Worm (Caenorhabditis elegans) whole organism, L3 larva: ENCODE results near the gene srh-32.
A peak's percentile ranks its signal among the peaks of the same experiment; 100 is the strongest.

Experiments used
- ZK546.5 ChIP-seq: sonication (generic microtip); optimal IDR thresholded peaks from 2 replicates; lab custom pipeline; 2017; ENCODE audit warnings: missing biosample characterization, missing genetic modification characterization
- aly-2 ChIP-seq: fragments of 150-350 bp; optimal IDR thresholded peaks from 2 replicates; lab custom pipeline; 2014; ENCODE audit warnings: missing biosample characterization, missing genetic modification characterization
- ceh-16 ChIP-seq: sonication (generic microtip); optimal IDR thresholded peaks from 2 replicates; lab custom pipeline; 2017; ENCODE audit warnings: missing biosample characterization, missing genetic modification characterization
- ceh-28 ChIP-seq: fragments of 150-350 bp; optimal IDR thresholded peaks from 2 replicates; lab custom pipeline; 2014; ENCODE audit warnings: missing biosample characterization, missing genetic modification reagents, missing genetic modification characterization
- ceh-9 ChIP-seq: sonication (generic microtip); optimal IDR thresholded peaks from 2 replicates; lab custom pipeline; 2018; ENCODE audit warnings: missing biosample characterization, missing genetic modification characterization
- daf-12 ChIP-seq: fragments of 150-350 bp; optimal IDR thresholded peaks from 2 replicates; lab custom pipeline; 2014; ENCODE audit warnings: missing biosample characterization, missing genetic modification reagents, missing genetic modification characterization
- egl-27 ChIP-seq: sonication (generic microtip); optimal IDR thresholded peaks from 4 replicates; lab custom pipeline; 2017; ENCODE audit warnings: missing biosample characterization, missing genetic modification reagents, missing genetic modification characterization
- egl-5 ChIP-seq: fragments of 150-350 bp; optimal IDR thresholded peaks from 2 replicates; lab custom pipeline; 2017; ENCODE audit warnings: missing biosample characterization, missing genetic modification reagents, missing genetic modification characterization, inconsistent platforms
- elt-1 ChIP-seq: fragments of 150-350 bp; optimal IDR thresholded peaks from 2 replicates; lab custom pipeline; 2014; ENCODE audit warnings: missing biosample characterization, missing genetic modification characterization
- elt-2 ChIP-seq: sonication (generic microtip); optimal IDR thresholded peaks from 2 replicates; lab custom pipeline; 2016; ENCODE audit warnings: missing genetic modification reagents, mild to moderate bottlenecking, missing genetic modification characterization, missing compliant biosample characterization
- elt-3 ChIP-seq, 3 experiments: fragments of 150-350 bp in 1 of 3; sonication (generic microtip) in 2 of 3; optimal IDR thresholded peaks; 2 replicates in 2 of 3; 4 replicates in 1 of 3; lab custom pipeline; 2014 to 2017; ENCODE audit warnings: missing biosample characterization in 3 of 3, missing genetic modification characterization in 3 of 3
- eor-1 ChIP-seq, 2 experiments: fragments of 150-350 bp; optimal IDR thresholded peaks; 2 replicates each; lab custom pipeline; 2014 to 2018; ENCODE audit warnings: missing biosample characterization in 2 of 2, missing genetic modification characterization in 2 of 2
- fkh-10 ChIP-seq: sonication (generic microtip); optimal IDR thresholded peaks from 2 replicates; lab custom pipeline; 2017; ENCODE audit warnings: missing biosample characterization, missing genetic modification reagents, missing genetic modification characterization
- jun-1 ChIP-seq: fragments of 150-350 bp; optimal IDR thresholded peaks from 2 replicates; lab custom pipeline; 2014; ENCODE audit warnings: missing biosample characterization, missing genetic modification reagents, missing genetic modification characterization
- lin-39 ChIP-seq: fragments of 150-350 bp; optimal IDR thresholded peaks from 2 replicates; lab custom pipeline; 2018; ENCODE audit warnings: missing biosample characterization, missing genetic modification reagents, missing genetic modification characterization
- mdl-1 ChIP-seq: fragments of 150-350 bp; optimal IDR thresholded peaks from 2 replicates; lab custom pipeline; 2014; ENCODE audit warnings: missing biosample characterization, missing genetic modification characterization
- mml-1 ChIP-seq: fragments of 150-350 bp; sonication (generic microtip); optimal IDR thresholded peaks from 3 replicates; lab custom pipeline; 2014; ENCODE audit warnings: missing biosample characterization, missing genetic modification characterization
- nfya-1 ChIP-seq: sonication (generic microtip); optimal IDR thresholded peaks from 2 replicates; lab custom pipeline; 2017; ENCODE audit warnings: missing genetic modification characterization, mild to moderate bottlenecking, missing compliant biosample characterization, antibody characterized with exemption, moderate library complexity; ENCODE audit not compliant: insufficient read depth
- nhr-11 ChIP-seq: fragments of 150-350 bp; optimal IDR thresholded peaks from 2 replicates; lab custom pipeline; 2014; ENCODE audit warnings: missing biosample characterization, missing genetic modification characterization
- nhr-12 ChIP-seq: fragments of 150-350 bp; optimal IDR thresholded peaks from 2 replicates; lab custom pipeline; 2014; ENCODE audit warnings: missing biosample characterization, missing genetic modification characterization
- nhr-25 ChIP-seq: sonication (generic microtip); optimal IDR thresholded peaks from 2 replicates; lab custom pipeline; 2017; ENCODE audit warnings: missing biosample characterization, missing genetic modification characterization
- nhr-43 ChIP-seq: sonication (generic microtip); optimal IDR thresholded peaks from 2 replicates; lab custom pipeline; 2016; ENCODE audit warnings: mild to moderate bottlenecking, missing genetic modification characterization, missing compliant biosample characterization; ENCODE audit not compliant: poor library complexity, severe bottlenecking
- pqm-1 ChIP-seq: fragments of 150-350 bp; optimal IDR thresholded peaks from 2 replicates; lab custom pipeline; 2017; ENCODE audit warnings: missing biosample characterization, missing genetic modification characterization, inconsistent platforms
- skn-1 ChIP-seq: fragments of 150-350 bp; optimal IDR thresholded peaks from 2 replicates; lab custom pipeline; 2014; ENCODE audit warnings: missing biosample characterization, missing genetic modification characterization
- snpc-4 ChIP-seq: fragments of 150-350 bp; optimal IDR thresholded peaks from 2 replicates; lab custom pipeline; 2014; ENCODE audit warnings: missing biosample characterization, missing genetic modification characterization
- tbx-2 ChIP-seq: sonication (generic microtip); optimal IDR thresholded peaks from 2 replicates; lab custom pipeline; 2016; ENCODE audit warnings: mild to moderate bottlenecking, missing genetic modification characterization, missing compliant biosample characterization
- unc-39 ChIP-seq: sonication (generic microtip); optimal IDR thresholded peaks from 4 replicates; lab custom pipeline; 2017; ENCODE audit warnings: missing biosample characterization, missing genetic modification characterization
- unc-62 ChIP-seq: fragments of 150-350 bp; sonication (generic microtip); optimal IDR thresholded peaks from 4 replicates; lab custom pipeline; 2014; ENCODE audit warnings: missing biosample characterization, missing genetic modification reagents, missing genetic modification characterization
- zag-1 ChIP-seq: fragments of 150-350 bp; optimal IDR thresholded peaks from 2 replicates; lab custom pipeline; 2014; ENCODE audit warnings: missing biosample characterization, missing genetic modification characterization
- ztf-11 ChIP-seq: fragments of 150-350 bp; optimal IDR thresholded peaks from 2 replicates; lab custom pipeline; 2014; ENCODE audit warnings: missing biosample characterization, missing genetic modification characterization

srh-32 gene

ce11 chrV:17662260-17662659 is 38.8 kb upstream of the srh-32 start:
- TF ChIP-seq mml-1 (tag; lab: Kevin White, UChicago) (no peak), elt-2 (tag; lab: Kevin White, UChicago) (peak; percentile 96), pqm-1 (tag; lab: Kevin White, UChicago) (peak; percentile 81), tbx-2 (tag; lab: Kevin White, UChicago) (no peak), fkh-10 (GFP tag; lab: Kevin White, UChicago) (no peak)

- TF ChIP-seq nhr-11 (no peak), unc-62 (GFP tag; lab: Kevin White, UChicago) (no peak)
Measured at ce11 chrV:17664367-17664766, 36.6 kb upstream of the srh-32 start.

ce11 chrV:17665906-17666305 is 35.1 kb upstream of the srh-32 start, which contains the start of gene F59A1.11:
Gene F59A1.11, minus strand, starts transcription at chrV:17666006.
- TF ChIP-seq zag-1 (tag; lab: Kevin White, UChicago), result no peak
- TF ChIP-seq ZK546.5 (tag; lab: Kevin White, UChicago), result no peak
- TF ChIP-seq ztf-11 (tag; lab: Kevin White, UChicago), result no peak
- no peak for TF ChIP-seq ceh-16
- TF ChIP-seq snpc-4 (tag; lab: Kevin White, UChicago), result no peak
- no peak for TF ChIP-seq egl-27 (tag; lab: Kevin White, UChicago)
- no peak for TF ChIP-seq mdl-1
- TF ChIP-seq fkh-10 (GFP tag; lab: Kevin White, UChicago), result no peak
- TF ChIP-seq egl-5, result no peak
- TF ChIP-seq ceh-28 (tag; lab: Kevin White, UChicago), result no peak
- TF ChIP-seq unc-39 (tag; lab: Kevin White, UChicago), result no peak
- no peak for TF ChIP-seq lin-39 (tag; lab: Kevin White, UChicago)
- no peak for TF ChIP-seq nhr-25 (tag; lab: Kevin White, UChicago)

DNA sequence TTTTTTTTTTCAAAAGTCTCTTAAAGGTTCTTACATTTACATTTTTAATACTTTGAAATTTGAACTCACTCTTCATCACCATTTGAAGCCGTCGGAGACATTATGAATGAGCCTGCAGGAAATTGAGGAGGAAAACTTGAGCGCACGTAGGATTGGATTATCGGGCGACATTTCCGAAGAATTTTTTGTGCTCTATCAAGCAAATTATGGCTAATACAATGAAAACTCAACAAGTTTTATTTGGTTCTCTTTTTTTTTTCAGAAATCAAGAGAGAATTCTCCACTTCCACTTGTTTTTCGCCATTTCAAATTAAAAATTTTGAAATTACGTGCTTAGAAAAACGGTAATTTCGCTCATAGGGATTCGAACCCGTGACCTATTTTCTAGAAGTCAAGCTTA is 33.3 kb upstream of the srh-32 start, which contains the start of gene F59A1.12:
Gene F59A1.12 (minus strand): TSS at position 101 of the 400 bp plus-strand sequence.
- TF ChIP-seq unc-39 (tag; lab: Kevin White, UChicago) (no peak), eor-1 (tag; optimal IDR thresholded peaks at IDR 0.05; lab: Kevin White, UChicago) (no peak), nhr-25 (tag; lab: Kevin White, UChicago) (no peak), daf-12 (tag; lab: Kevin White, UChicago) (no peak), tbx-2 (tag; lab: Kevin White, UChicago) (no peak)

DNA sequence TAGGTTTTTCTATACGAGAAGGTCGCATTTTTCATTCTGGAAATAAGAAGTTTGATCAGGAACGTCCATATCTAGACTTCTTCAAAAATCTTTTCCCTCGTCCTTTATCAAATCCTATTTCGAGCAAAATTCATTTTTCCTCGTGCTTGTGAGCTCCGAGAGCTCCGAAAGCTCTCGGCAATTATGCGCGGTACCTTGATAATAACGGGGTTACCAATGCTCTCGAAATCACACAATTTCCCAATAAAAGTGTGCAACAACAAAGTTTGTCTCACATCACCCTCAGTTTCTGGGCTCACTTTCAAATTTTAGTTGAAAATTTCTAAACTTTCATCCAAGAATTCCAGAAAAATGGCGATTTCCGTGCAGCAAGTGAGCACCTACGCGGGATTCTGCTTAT is 32.5 kb upstream of the srh-32 start, which contains the start of gene str-89:
Gene str-89 (plus strand): TSS at position 301 of the 400 bp plus-strand sequence.
- no peak for TF ChIP-seq lin-39 (tag; lab: Kevin White, UChicago)
- TF ChIP-seq elt-1, result no peak
- no peak for TF ChIP-seq pqm-1 (tag; lab: Kevin White, UChicago)
- no peak for TF ChIP-seq jun-1
- no peak for TF ChIP-seq aly-2 (tag; lab: Kevin White, UChicago)
- no peak for TF ChIP-seq ceh-9 (tag; lab: Kevin White, UChicago)
- TF ChIP-seq fkh-10 (GFP tag; lab: Kevin White, UChicago), result no peak
- no peak for TF ChIP-seq ceh-28 (tag; lab: Kevin White, UChicago)
- TF ChIP-seq skn-1 (tag; lab: Kevin White, UChicago), result no peak
- TF ChIP-seq unc-39 (tag; lab: Kevin White, UChicago), result no peak
- TF ChIP-seq elt-3 (tag; optimal IDR thresholded peaks at IDR 0.05; lab: Kevin White, UChicago), result no peak
- no peak for TF ChIP-seq snpc-4 (tag; lab: Kevin White, UChicago)
- no peak for TF ChIP-seq nfya-1 (tag; lab: Kevin White, UChicago)
- TF ChIP-seq nhr-12 (tag; lab: Kevin White, UChicago), result no peak
- no peak for TF ChIP-seq nhr-43 (tag; lab: Kevin White, UChicago)

- TF ChIP-seq mml-1 (tag; lab: Kevin White, UChicago), result no peak
Measured at ce11 chrV:17673343-17673742, 27.7 kb upstream of the srh-32 start, which contains the start of gene str-93. Gene str-93, minus strand, starts transcription at chrV:17673443.
